In the genomic region with DNA sequence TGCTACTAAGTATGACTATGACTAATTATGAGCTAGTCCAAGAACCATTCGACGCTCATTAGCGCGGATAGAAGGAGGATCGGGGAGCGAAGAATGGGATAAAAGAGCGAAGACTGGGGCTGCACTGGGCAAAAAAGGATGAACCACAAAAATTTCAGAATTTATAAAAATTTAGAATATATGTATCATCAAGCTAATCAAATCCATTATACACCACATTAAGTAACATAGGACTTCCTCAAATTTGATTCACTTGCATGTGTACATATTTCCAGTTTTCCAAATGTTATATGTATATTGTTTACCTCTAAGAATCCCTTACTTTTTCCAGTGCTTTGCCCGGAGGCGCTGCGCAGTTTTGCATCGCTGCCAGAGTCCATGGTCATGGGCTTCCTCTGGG, we compare ENCODE assay signal across 3 fruit fly cellular contexts.
TF ChIP-seq lines count a peak whose summit lies in the region.

No protein-coding gene starts in this region.

- TF ChIP-seq CTCF in whole organism, embryonic (GFP tag; optimal IDR thresholded peaks at IDR 0.05; lab: Kevin White, UChicago), result no peak

TF ChIP-seq in whole organism, embryonic, 481 proteins besides CTCF, POLR2A, EP300 and RAD21:
- no peak for TF ChIP-seq CG17385 (GFP tag; optimal IDR thresholded peaks at IDR 0.05; lab: Kevin White, UChicago)
- TF ChIP-seq sc (optimal IDR thresholded peaks at IDR 0.05; lab: Kevin White, UChicago), result no peak
- TF ChIP-seq sc (GFP tag; optimal IDR thresholded peaks at IDR 0.05; lab: Kevin White, UChicago), result no peak
- TF ChIP-seq CG9876 (GFP tag; optimal IDR thresholded peaks at IDR 0.05; lab: Kevin White, UChicago), result no peak
- TF ChIP-seq dmrt11E (tag; optimal IDR thresholded peaks at IDR 0.05; lab: Kevin White, UChicago), result peak; percentile 24
- no peak for TF ChIP-seq CG4854 (GFP tag; optimal IDR thresholded peaks at IDR 0.05; lab: Kevin White, UChicago)
- TF ChIP-seq nom (GFP tag; optimal IDR thresholded peaks at IDR 0.05; lab: Kevin White, UChicago), result no peak
- TF ChIP-seq CG7839 (tag; optimal IDR thresholded peaks at IDR 0.05; lab: Kevin White, UChicago), result no peak
- no peak for TF ChIP-seq wek (GFP tag; optimal IDR thresholded peaks at IDR 0.05; lab: Kevin White, UChicago)
- no peak for TF ChIP-seq CG4424 (GFP tag; optimal IDR thresholded peaks at IDR 0.05; lab: Kevin White, UChicago)
- TF ChIP-seq CG15269 (tag; optimal IDR thresholded peaks at IDR 0.05; lab: Kevin White, UChicago), result no peak
- TF ChIP-seq pfk (GFP tag; optimal IDR thresholded peaks at IDR 0.05; lab: Kevin White, UChicago), result no peak
- no peak for TF ChIP-seq btn (GFP tag; optimal IDR thresholded peaks at IDR 0.05; lab: Kevin White, UChicago)
- no peak for TF ChIP-seq dati (GFP tag; IDR thresholded peaks at IDR 0.05; lab: Robert Waterston, UW)
- peak; percentile 12 to 41 for TF ChIP-seq bsh (GFP tag; optimal IDR thresholded peaks at IDR 0.05; lab: Kevin White, UChicago)
- peak; percentile 39 for TF ChIP-seq sens (GFP tag; lab: Kevin White, UChicago)
- TF ChIP-seq CG8281 (tag; optimal IDR thresholded peaks at IDR 0.05; lab: Kevin White, UChicago), result no peak
- no peak for TF ChIP-seq sob (GFP tag; IDR thresholded peaks at IDR 0.05; lab: Robert Waterston, UW)
- no peak for TF ChIP-seq CG6689 (GFP tag; IDR thresholded peaks at IDR 0.05; lab: Robert Waterston, UW)
- peak; percentile 60 for TF ChIP-seq Ets65A (GFP tag; lab: Kevin White, UChicago)
- no peak for TF ChIP-seq kah (GFP tag; optimal IDR thresholded peaks at IDR 0.05; lab: Kevin White, UChicago)

TF ChIP-seq in whole organism, prepupa, 60 proteins besides CTCF, POLR2A, EP300 and RAD21:
- TF ChIP-seq CG31627 (GFP tag; optimal IDR thresholded peaks at IDR 0.05; lab: Kevin White, UChicago), result no peak
- TF ChIP-seq CG6276 (GFP tag; optimal IDR thresholded peaks at IDR 0.05; lab: Kevin White, UChicago), result no peak
- TF ChIP-seq fd59A (GFP tag; optimal IDR thresholded peaks at IDR 0.05; lab: Kevin White, UChicago), result peak; percentile 70
- no peak for TF ChIP-seq Hr38 (GFP tag; optimal IDR thresholded peaks at IDR 0.05; lab: Kevin White, UChicago)
- TF ChIP-seq Eip78C (GFP tag; lab: Kevin White, UChicago), result peak; percentile 62
- TF ChIP-seq CG4318 (GFP tag; optimal IDR thresholded peaks at IDR 0.05; lab: Kevin White, UChicago), result no peak
- TF ChIP-seq acj6 (GFP tag; optimal IDR thresholded peaks at IDR 0.05; lab: Kevin White, UChicago), result peak; percentile 36
- peak; percentile 20 for TF ChIP-seq Sox14 (GFP tag; optimal IDR thresholded peaks at IDR 0.05; lab: Kevin White, UChicago)
- TF ChIP-seq cyc (GFP tag; optimal IDR thresholded peaks at IDR 0.05; lab: Kevin White, UChicago), result no peak
- TF ChIP-seq lz (GFP tag; optimal IDR thresholded peaks at IDR 0.05; lab: Kevin White, UChicago), result no peak
- peak; percentile 3 for TF ChIP-seq OdsH (GFP tag; optimal IDR thresholded peaks at IDR 0.05; lab: Kevin White, UChicago)
- TF ChIP-seq CG6163 (GFP tag; IDR thresholded peaks at IDR 0.05; lab: Robert Waterston, UW), result peak; percentile 59; the same call in 1 of the 3 replicates
- TF ChIP-seq CG3919 (GFP tag; optimal IDR thresholded peaks at IDR 0.05; lab: Kevin White, UChicago), result peak; percentile 24
- peak; percentile 65 for TF ChIP-seq dsx (GFP tag; optimal IDR thresholded peaks at IDR 0.05; lab: Kevin White, UChicago; ENCODE audit: poor library complexity, severe bottlenecking)
- peak; percentile 15 for TF ChIP-seq spab (GFP tag; optimal IDR thresholded peaks at IDR 0.05; lab: Kevin White, UChicago)
- TF ChIP-seq pdm3 (GFP tag; optimal IDR thresholded peaks at IDR 0.05; lab: Kevin White, UChicago), result peak; percentile 37
- peak; percentile 32 for TF ChIP-seq CG1621 (tag; optimal IDR thresholded peaks at IDR 0.05; lab: Kevin White, UChicago)
- TF ChIP-seq Eip93F (GFP tag; optimal IDR thresholded peaks at IDR 0.05; lab: Kevin White, UChicago), result no peak
- TF ChIP-seq Met (GFP tag; optimal IDR thresholded peaks at IDR 0.05; lab: Kevin White, UChicago), result no peak
- no peak for TF ChIP-seq Ets21C (GFP tag; optimal IDR thresholded peaks at IDR 0.05; lab: Kevin White, UChicago)
- peak; percentile 41 for TF ChIP-seq achi (GFP tag; optimal IDR thresholded peaks at IDR 0.05; lab: Kevin White, UChicago)
- no peak for TF ChIP-seq fkh (GFP tag; optimal IDR thresholded peaks at IDR 0.05; lab: Kevin White, UChicago)
- TF ChIP-seq CG8119 (GFP tag; IDR thresholded peaks at IDR 0.05; lab: Robert Waterston, UW), result peak; percentile 40; the same call in 1 of the 3 replicates
- peak; percentile 38 to 47 for TF ChIP-seq ss (GFP tag; optimal IDR thresholded peaks at IDR 0.05; lab: Kevin White, UChicago)
- TF ChIP-seq CG10669 (GFP tag; optimal IDR thresholded peaks at IDR 0.05; lab: Kevin White, UChicago), result peak; percentile 44
- peak; percentile 29 for TF ChIP-seq CG32006 (GFP tag; optimal IDR thresholded peaks at IDR 0.05; lab: Kevin White, UChicago)
- TF ChIP-seq CG3032 (tag; optimal IDR thresholded peaks at IDR 0.05; lab: Kevin White, UChicago), result peak; percentile 59
- TF ChIP-seq CG10631 (GFP tag; optimal IDR thresholded peaks at IDR 0.05; lab: Kevin White, UChicago), result peak; percentile 62
- peak; percentile 45 for TF ChIP-seq CG6808 (GFP tag; optimal IDR thresholded peaks at IDR 0.05; lab: Kevin White, UChicago)
- peak; percentile 44 for TF ChIP-seq Ets96B (tag; optimal IDR thresholded peaks at IDR 0.05; lab: Kevin White, UChicago)
- no peak for TF ChIP-seq net (GFP tag; optimal IDR thresholded peaks at IDR 0.05; lab: Kevin White, UChicago)
- TF ChIP-seq Eip75B (GFP tag; optimal IDR thresholded peaks at IDR 0.05; lab: Kevin White, UChicago), result peak; percentile 25
- no peak for TF ChIP-seq Blimp-1 (GFP tag; optimal IDR thresholded peaks at IDR 0.05; lab: Kevin White, UChicago)
- TF ChIP-seq salr (GFP tag; optimal IDR thresholded peaks at IDR 0.05; lab: Kevin White, UChicago), result peak in 1 of 2 experiments; percentile 10

TF ChIP-seq in whole organism, pupa, 21 proteins besides CTCF, POLR2A, EP300 and RAD21:
- TF ChIP-seq CG8301 (tag; optimal IDR thresholded peaks at IDR 0.05; lab: Kevin White, UChicago) (peak; percentile 26), fd96Ca (GFP tag; IDR thresholded peaks at IDR 0.05; lab: Robert Waterston, UW) (0 out of 3 replicates have a peak, but pooled peaks have one; percentile 6), rn (GFP tag; IDR thresholded peaks at IDR 0.05; lab: Robert Waterston, UW) (no peak), CG9948 (tag; optimal IDR thresholded peaks at IDR 0.05; lab: Kevin White, UChicago) (peak; percentile 70), EcR (GFP tag; optimal IDR thresholded peaks at IDR 0.05; lab: Kevin White, UChicago) (no peak), CG32121 (GFP tag; IDR thresholded peaks at IDR 0.05; lab: Robert Waterston, UW) (no peak), CG8159 (tag; optimal IDR thresholded peaks at IDR 0.05; lab: Kevin White, UChicago) (peak; percentile 55), CG15710 (tag; optimal IDR thresholded peaks at IDR 0.05; lab: Kevin White, UChicago) (peak; percentile 61), CG17806 (tag; optimal IDR thresholded peaks at IDR 0.05; lab: Kevin White, UChicago) (peak; percentile 55), CG14655 (GFP tag; optimal IDR thresholded peaks at IDR 0.05; lab: Kevin White, UChicago) (peak; percentile 65), Pif1B (GFP tag; optimal IDR thresholded peaks at IDR 0.05; lab: Kevin White, UChicago) (no peak), CG34367 (tag; optimal IDR thresholded peaks at IDR 0.05; lab: Kevin White, UChicago) (peak; percentile 62), CG13204 (GFP tag; optimal IDR thresholded peaks at IDR 0.05; lab: Kevin White, UChicago) (peak; percentile 55)
